Worm (Caenorhabditis elegans) whole organism, L4 larva: Measurements from ENCODE around the gene mel-28.

ENCODE experiments used
- Y105C5A.15 ChIP-seq: fragments of 200-800 bp; sonication (Bioruptor generic); IDR thresholded peaks from 2 replicates; pipeline ENCODE4 v1.3.6; 2022; ENCODE audit warnings: missing genetic modification characterization, missing compliant biosample characterization
- egl-27 ChIP-seq: sonication (generic microtip); optimal IDR thresholded peaks from 3 replicates; lab custom pipeline; 2017; ENCODE audit warnings: missing biosample characterization, missing genetic modification reagents, missing genetic modification characterization
- nhr-102 ChIP-seq: sonication (generic microtip); optimal IDR thresholded peaks from 2 replicates; lab custom pipeline; 2016; ENCODE audit warnings: mild to moderate bottlenecking, missing genetic modification characterization, moderate library complexity, missing compliant biosample characterization
- nhr-28 ChIP-seq: fragments of 150-350 bp; optimal IDR thresholded peaks from 2 replicates; lab custom pipeline; 2014; ENCODE audit warnings: missing biosample characterization, missing genetic modification characterization
- unc-62 ChIP-seq, 3 experiments: fragments of 150-350 bp in 1 of 3; sonication (generic microtip); optimal IDR thresholded peaks in 2 of 3; peaks in 1 of 3; 1 replicate in 1 of 3; 2 replicates in 2 of 3; lab custom pipeline; 2014 to 2017; ENCODE audit warnings: missing biosample characterization in 3 of 3, missing genetic modification characterization in 3 of 3, missing genetic modification reagents in 3 of 3, missing genotype in 1 of 3
- zag-1 ChIP-seq: fragments of 150-350 bp; optimal IDR thresholded peaks from 2 replicates; lab custom pipeline; 2014; ENCODE audit warnings: missing biosample characterization, missing genetic modification characterization

ce11 chrIII:4806345-4806744, 20.5 kb downstream of the mel-28 start:
- TF ChIP-seq egl-27 (tag; lab: Kevin White, UChicago): no peak
- TF ChIP-seq nhr-102 (tag; lab: Kevin White, UChicago): no peak
- no peak for TF ChIP-seq Y105C5A.15
- TF ChIP-seq unc-62 (GFP tag; optimal IDR thresholded peaks at IDR 0.05 in 1 of 2; lab: Kevin White, UChicago): no peak
- TF ChIP-seq unc-62 (tag; optimal IDR thresholded peaks at IDR 0.05; lab: Kevin White, UChicago): no peak
- TF ChIP-seq nhr-28 (tag; lab: Kevin White, UChicago): no peak
- no peak for TF ChIP-seq zag-1 (tag; lab: Kevin White, UChicago)
